Fruit fly (Drosophila melanogaster) whole organism, embryonic: ENCODE results near the gene CG5171.

Experiments
- CG1024 ChIP-seq: fragments of 200-800 bp; sonication (Bioruptor generic); IDR thresholded peaks from 2 replicates; pipeline ENCODE4 v1.3.6; 2022; ENCODE audit warnings: missing biosample characterization, missing genetic modification characterization
- CG11085 ChIP-seq: fragments of 200-800 bp; sonication (Bioruptor generic); IDR thresholded peaks from 2 replicates; pipeline ENCODE4 v1.3.6; 2022; ENCODE audit warnings: missing biosample characterization, missing genetic modification characterization
- CG13123 ChIP-seq: fragments of 200-800 bp; sonication (Bioruptor generic); optimal IDR thresholded peaks from 2 replicates; lab custom pipeline; 2016; ENCODE audit warnings: missing biosample characterization, missing genetic modification characterization
- CG13424 ChIP-seq: fragments of 200-800 bp; sonication (Bioruptor generic); optimal IDR thresholded peaks from 2 replicates; lab custom pipeline; 2019; ENCODE audit warnings: missing biosample characterization, mild to moderate bottlenecking, missing genetic modification characterization, moderate library complexity
- CG13775 ChIP-seq: fragments of 200-800 bp; sonication (Bioruptor generic); optimal IDR thresholded peaks from 3 replicates; lab custom pipeline; 2017; ENCODE audit warnings: missing biosample characterization, mild to moderate bottlenecking, missing genetic modification characterization
- CG15073 ChIP-seq: fragments of 200-800 bp; sonication (Bioruptor generic); optimal IDR thresholded peaks from 2 replicates; lab custom pipeline; 2016; ENCODE audit warnings: missing biosample characterization, missing genetic modification characterization
- CG17328 ChIP-seq: fragments of 200-800 bp; sonication (Bioruptor generic); IDR thresholded peaks from 2 replicates; pipeline ENCODE4 v1.3.6; 2022; ENCODE audit warnings: missing biosample characterization, missing genetic modification characterization
- CG18476 ChIP-seq: fragments of 200-800 bp; sonication (Bioruptor generic); optimal IDR thresholded peaks from 2 replicates; lab custom pipeline; 2016; ENCODE audit warnings: missing biosample characterization, mild to moderate bottlenecking, missing genetic modification characterization
- CG18764 ChIP-seq: fragments of 200-800 bp; sonication (Bioruptor generic); optimal IDR thresholded peaks from 3 replicates; lab custom pipeline; 2016; ENCODE audit warnings: missing biosample characterization, missing genetic modification characterization
- CG2889 ChIP-seq: fragments of 200-800 bp; sonication (Bioruptor generic); IDR thresholded peaks from 3 replicates; pipeline ENCODE4 v1.3.6; 2022; ENCODE audit warnings: missing biosample characterization, missing genetic modification characterization
- CG42726 ChIP-seq: fragments of 200-800 bp; sonication (Bioruptor generic); IDR thresholded peaks from 2 replicates; pipeline ENCODE4 v1.3.6; 2022; ENCODE audit warnings: missing biosample characterization, missing genetic modification characterization; ENCODE audit not compliant: partially characterized antibody
- CG4328 ChIP-seq: fragments of 200-800 bp; sonication (Bioruptor generic); optimal IDR thresholded peaks from 3 replicates; lab custom pipeline; 2017; ENCODE audit warnings: missing biosample characterization, missing genetic modification reagents, missing genetic modification characterization
- CG7745 ChIP-seq: fragments of 200-800 bp; sonication (Bioruptor generic); optimal IDR thresholded peaks from 2 replicates; lab custom pipeline; 2018; ENCODE audit warnings: missing biosample characterization, mild to moderate bottlenecking, missing genetic modification characterization, moderate library complexity
- CG8290 ChIP-seq, 3 experiments: fragments of 200-800 bp; sonication (Bioruptor generic); optimal IDR thresholded peaks; 2 replicates each; lab custom pipeline; 2016 to 2019; ENCODE audit warnings: missing biosample characterization in 3 of 3, missing genetic modification characterization in 3 of 3, mild to moderate bottlenecking in 2 of 3, moderate library complexity in 1 of 3
- CG9932 ChIP-seq: fragments of 200-800 bp; sonication (Bioruptor generic); IDR thresholded peaks from 2 replicates; pipeline ENCODE4 v1.3.6; 2022; ENCODE audit warnings: missing biosample characterization, missing genetic modification characterization
- CoRest ChIP-seq: fragments of 200-800 bp; sonication (Bioruptor generic); optimal IDR thresholded peaks from 3 replicates; lab custom pipeline; 2018; ENCODE audit warnings: missing biosample characterization, mild to moderate bottlenecking, missing genetic modification characterization, moderate library complexity
- GATAe ChIP-seq: fragments of 200-800 bp; sonication (Bioruptor generic); conservative IDR thresholded peaks from 2 replicates; pipeline ENCODE4 v1.3.6; 2022; ENCODE audit warnings: missing biosample characterization, missing genetic modification characterization
- Hmx ChIP-seq: fragments of 200-800 bp; sonication (Bioruptor generic); optimal IDR thresholded peaks from 2 replicates; lab custom pipeline; 2016; ENCODE audit warnings: missing biosample characterization, missing genetic modification characterization
- MTF-1 ChIP-seq: fragments of 200-800 bp; sonication (Bioruptor generic); optimal IDR thresholded peaks from 2 replicates; lab custom pipeline; 2018; ENCODE audit warnings: missing biosample characterization, mild to moderate bottlenecking, missing genetic modification characterization, borderline replicate concordance
- NC2β ChIP-seq: fragments of 200-800 bp; sonication (Bioruptor generic); optimal IDR thresholded peaks from 2 replicates; lab custom pipeline; 2016; ENCODE audit warnings: missing biosample characterization, missing genetic modification characterization
- Nf-YB ChIP-seq: fragments of 200-800 bp; sonication (Bioruptor generic); optimal IDR thresholded peaks from 3 replicates; lab custom pipeline; 2019; ENCODE audit warnings: missing biosample characterization, mild to moderate bottlenecking, missing genetic modification characterization, moderate library complexity
- ab ChIP-seq: fragments of 200-800 bp; sonication (Bioruptor generic); optimal IDR thresholded peaks from 2 replicates; lab custom pipeline; 2016; ENCODE audit warnings: missing biosample characterization, missing genetic modification characterization
- bbx ChIP-seq: fragments of 200-800 bp; sonication (Bioruptor generic); IDR thresholded peaks from 2 replicates; pipeline ENCODE4 v1.3.6; 2022; ENCODE audit warnings: missing biosample characterization, missing genetic modification characterization; ENCODE audit not compliant: partially characterized antibody
- bigmax ChIP-seq: fragments of 200-800 bp; sonication (Bioruptor generic); optimal IDR thresholded peaks from 2 replicates; lab custom pipeline; 2018; ENCODE audit warnings: missing biosample characterization, mild to moderate bottlenecking, missing genetic modification characterization
- chn ChIP-seq: fragments of 200-800 bp; sonication (Bioruptor generic); optimal IDR thresholded peaks from 2 replicates; lab custom pipeline; 2016; ENCODE audit warnings: missing biosample characterization, missing genetic modification characterization
- dan ChIP-seq: fragments of 200-800 bp; sonication (Bioruptor generic); IDR thresholded peaks from 2 replicates; pipeline ENCODE4 v1.3.6; 2022; ENCODE audit warnings: missing biosample characterization, missing genetic modification characterization
- danr ChIP-seq: fragments of 200-800 bp; sonication (Bioruptor generic); IDR thresholded peaks from 2 replicates; pipeline ENCODE4 v1.3.6; 2022; ENCODE audit warnings: missing biosample characterization, missing genetic modification characterization
- dati ChIP-seq: fragments of 200-800 bp; sonication (Bioruptor generic); IDR thresholded peaks from 2 replicates; pipeline ENCODE4 v1.3.6; 2022; ENCODE audit warnings: missing biosample characterization, missing genetic modification characterization
- esg ChIP-seq: fragments of 200-800 bp; sonication (Bioruptor generic); conservative IDR thresholded peaks from 2 replicates; pipeline ENCODE4 v1.3.6; 2022; ENCODE audit warnings: missing biosample characterization, missing genetic modification characterization
- gem ChIP-seq: fragments of 200-800 bp; sonication (Bioruptor generic); optimal IDR thresholded peaks from 2 replicates; lab custom pipeline; 2019; ENCODE audit warnings: missing biosample characterization, mild to moderate bottlenecking, missing genetic modification characterization, moderate library complexity
- gro ChIP-seq: fragments of 200-800 bp; sonication (Bioruptor generic); optimal IDR thresholded peaks from 2 replicates; lab custom pipeline; 2016; ENCODE audit warnings: missing biosample characterization, missing genetic modification characterization
- jigr1 ChIP-seq: fragments of 200-800 bp; sonication (Bioruptor generic); IDR thresholded peaks from 3 replicates; pipeline ENCODE4 v1.3.6; 2022; ENCODE audit warnings: missing biosample characterization, missing genetic modification characterization
- kni ChIP-seq: fragments of 200-800 bp; sonication (Bioruptor generic); optimal IDR thresholded peaks from 3 replicates; lab custom pipeline; 2017; ENCODE audit warnings: mild to moderate bottlenecking, missing biosample characterization, missing genetic modification reagents, missing genetic modification characterization
- lab ChIP-seq: fragments of 200-800 bp; sonication (Bioruptor generic); optimal IDR thresholded peaks from 3 replicates; lab custom pipeline; 2017; ENCODE audit warnings: missing biosample characterization, missing genetic modification characterization, mild to moderate bottlenecking, moderate library complexity, missing genetic modification reagents
- nerfin-1 ChIP-seq: fragments of 200-800 bp; sonication (Bioruptor generic); optimal IDR thresholded peaks from 3 replicates; lab custom pipeline; 2019; ENCODE audit warnings: missing biosample characterization, mild to moderate bottlenecking, missing genetic modification characterization, moderate library complexity
- oc ChIP-seq: fragments of 200-800 bp; sonication (Bioruptor generic); optimal IDR thresholded peaks from 2 replicates; lab custom pipeline; 2018; ENCODE audit warnings: missing biosample characterization, mild to moderate bottlenecking, missing genetic modification characterization, moderate library complexity
- psq ChIP-seq: fragments of 200-800 bp; sonication (Bioruptor generic); optimal IDR thresholded peaks from 2 replicates; lab custom pipeline; 2017; ENCODE audit warnings: missing biosample characterization, missing genetic modification characterization
- ranshi ChIP-seq: fragments of 200-800 bp; sonication (Bioruptor generic); IDR thresholded peaks from 2 replicates; pipeline ENCODE4 v1.3.6; 2022; ENCODE audit warnings: missing biosample characterization, missing genetic modification characterization
- slbo ChIP-seq: fragments of 200-800 bp; sonication (Bioruptor generic); IDR thresholded peaks from 2 replicates; pipeline ENCODE4 v1.3.6; 2022; ENCODE audit warnings: missing biosample characterization, missing genetic modification characterization
- toy ChIP-seq: fragments of 200-800 bp; sonication (Bioruptor generic); IDR thresholded peaks from 2 replicates; pipeline ENCODE4 v1.3.6; 2022; ENCODE audit warnings: missing biosample characterization, missing genetic modification characterization
- zfh1 ChIP-seq: fragments of 200-800 bp; sonication (Bioruptor generic); IDR thresholded peaks from 3 replicates; pipeline ENCODE4 v1.3.6; 2022; ENCODE audit warnings: missing biosample characterization, missing genetic modification characterization

The CG5171 gene

DNA sequence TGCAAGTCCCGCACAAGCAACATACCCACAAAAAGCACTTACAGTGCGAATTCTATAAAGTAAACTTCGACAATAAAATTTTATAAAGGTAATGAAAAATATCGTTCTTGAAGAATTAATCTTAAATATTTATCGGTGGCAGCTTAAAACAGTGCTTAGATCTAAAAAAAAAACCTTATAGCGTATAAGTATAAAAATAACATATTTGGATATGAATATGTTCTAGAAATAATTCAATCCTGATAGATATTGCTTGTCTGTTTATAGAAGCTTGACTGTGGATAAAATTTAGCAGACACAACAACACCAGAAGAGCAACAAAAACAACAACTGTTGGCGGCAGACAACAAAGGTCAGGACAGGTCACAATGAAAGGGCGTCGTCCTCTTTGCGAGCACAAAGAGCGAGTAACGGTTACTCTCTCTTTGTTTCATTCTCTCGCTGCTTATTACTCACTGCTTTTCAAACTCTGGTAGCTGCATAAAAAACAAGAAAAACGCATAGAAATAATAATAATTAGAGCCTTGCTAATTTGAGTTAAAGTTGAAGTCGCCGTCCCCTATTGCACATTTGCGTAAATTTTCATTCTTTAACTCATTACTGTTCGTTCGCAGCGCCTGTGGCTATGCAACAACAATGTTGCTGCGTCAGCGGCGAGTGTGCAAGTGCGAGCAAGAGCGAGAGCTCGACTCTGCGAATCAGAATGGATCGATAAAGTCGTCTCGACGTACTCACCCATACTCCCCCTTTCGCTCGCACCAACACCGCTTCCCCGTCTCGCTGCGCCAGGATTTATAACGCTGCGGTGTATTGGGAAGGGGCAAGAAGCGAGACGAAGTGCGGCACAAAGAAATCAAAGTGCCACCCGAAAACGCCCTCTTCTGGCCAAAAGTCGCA, 18.5 kb downstream of the CG5171 start (continued):
- TF ChIP-seq NC2β (GFP tag; lab: Kevin White, UChicago) = no peak
- TF ChIP-seq lab (GFP tag; lab: Kevin White, UChicago) = peak; percentile 22
- no peak for TF ChIP-seq CG2889 (GFP tag; lab: Robert Waterston, UW)
- no peak for TF ChIP-seq bigmax
- TF ChIP-seq CG11085 (GFP tag; lab: Robert Waterston, UW) = no peak
- no peak for TF ChIP-seq jigr1
- TF ChIP-seq ranshi (GFP tag; lab: Robert Waterston, UW) = no peak
- peak; percentile 48 for TF ChIP-seq CG13424 (tag; lab: Kevin White, UChicago)
- TF ChIP-seq zfh1 (GFP tag; lab: Robert Waterston, UW) = no peak
- no peak for TF ChIP-seq ab
- TF ChIP-seq chn (GFP tag; lab: Kevin White, UChicago) = no peak
- no peak for TF ChIP-seq CG13123 (GFP tag; lab: Kevin White, UChicago)
- peak; percentile 96 for TF ChIP-seq CG8290 (GFP tag; optimal IDR thresholded peaks at IDR 0.05; lab: Kevin White, UChicago)
- TF ChIP-seq CG8290 (tag; optimal IDR thresholded peaks at IDR 0.05; lab: Kevin White, UChicago) = peak; percentile 41 to 69
- TF ChIP-seq CG17328 (GFP tag; lab: Robert Waterston, UW) = 0 out of 2 replicates have a peak, but pooled peaks have one; percentile 4
- no peak for TF ChIP-seq gro (GFP tag; lab: Kevin White, UChicago)
- no peak for TF ChIP-seq dati
- TF ChIP-seq gem (tag; lab: Kevin White, UChicago) = peak; percentile 63
- TF ChIP-seq CG4328 (GFP tag; lab: Kevin White, UChicago) = no peak
- TF ChIP-seq Hmx = no peak
- no peak for TF ChIP-seq oc (tag; lab: Kevin White, UChicago)
- peak; percentile 53 for TF ChIP-seq Nf-YB (GFP tag; lab: Kevin White, UChicago)
- no peak for TF ChIP-seq CoRest (tag; lab: Kevin White, UChicago)
- TF ChIP-seq CG42726 (GFP tag; lab: Robert Waterston, UW) = peak; percentile 18; the same call in 1 of the 2 replicates
- TF ChIP-seq slbo = 0 out of 2 replicates have a peak, but pooled peaks have one; percentile 35
- no peak for TF ChIP-seq GATAe (GFP tag; lab: Robert Waterston, UW)
- TF ChIP-seq nerfin-1 (tag; lab: Kevin White, UChicago) = no peak
- TF ChIP-seq esg (GFP tag; lab: Robert Waterston, UW) = 0 out of 2 replicates have a peak, but pooled peaks have one; percentile 10
- no peak for TF ChIP-seq bbx (GFP tag; lab: Robert Waterston, UW)
- TF ChIP-seq CG13775 (GFP tag; lab: Kevin White, UChicago) = no peak
- no peak for TF ChIP-seq toy
- TF ChIP-seq dan = no peak
- TF ChIP-seq MTF-1 (GFP tag; lab: Kevin White, UChicago) = no peak
- TF ChIP-seq CG7745 (tag; lab: Kevin White, UChicago) = no peak
- no peak for TF ChIP-seq CG18764 (GFP tag; lab: Kevin White, UChicago)
- no peak for TF ChIP-seq danr (GFP tag; lab: Robert Waterston, UW)
- TF ChIP-seq CG15073 = no peak
- no peak for TF ChIP-seq psq
- no peak for TF ChIP-seq kni (GFP tag; lab: Kevin White, UChicago)
- TF ChIP-seq CG9932 (GFP tag; lab: Robert Waterston, UW) = peak; percentile 28
- TF ChIP-seq CG18476 (GFP tag; lab: Kevin White, UChicago) = no peak
- no peak for TF ChIP-seq CG1024 (GFP tag; lab: Robert Waterston, UW)
